Fruit fly (Drosophila melanogaster): Measurements from ENCODE around the gene COX5A.
A peak's percentile ranks its signal among the peaks of the same experiment; 100 is the strongest.

Gene COX5A

dm6 chr3R:11849378-11850249 lies 30.5 kb downstream of the COX5A start (continued):
- peak; percentile 89 for TF ChIP-seq CG13424 (tag; optimal IDR thresholded peaks at IDR 0.05)
- peak; percentile 88 for TF ChIP-seq CG18764 (GFP tag; optimal IDR thresholded peaks at IDR 0.05)
- TF ChIP-seq CG3995 (GFP tag; optimal IDR thresholded peaks at IDR 0.05): no peak
- peak; percentile 92 for TF ChIP-seq CG11504 (tag; optimal IDR thresholded peaks at IDR 0.05)
- TF ChIP-seq unc-4 (GFP tag; IDR thresholded peaks at IDR 0.05; ENCODE audit: partially characterized antibody): no peak
- TF ChIP-seq CG5245 (GFP tag; optimal IDR thresholded peaks at IDR 0.05): peak; percentile 89
- TF ChIP-seq Atf3 (GFP tag; optimal IDR thresholded peaks at IDR 0.05): peak; percentile 89
- TF ChIP-seq Side (GFP tag; optimal IDR thresholded peaks at IDR 0.05): peak; percentile 81
- peak; percentile 89 for TF ChIP-seq CG8290 (GFP tag; optimal IDR thresholded peaks at IDR 0.05)
- peak; percentile 63 to 89 for TF ChIP-seq CG8290 (tag; optimal IDR thresholded peaks at IDR 0.05)
- no peak for TF ChIP-seq Doc3 (GFP tag; IDR thresholded peaks at IDR 0.05; ENCODE audit: partially characterized antibody)
- TF ChIP-seq CG7745 (tag; optimal IDR thresholded peaks at IDR 0.05): no peak
- TF ChIP-seq CG18262 (tag; optimal IDR thresholded peaks at IDR 0.05): peak; percentile 96
- peak; percentile 93 for TF ChIP-seq Awh (GFP tag; IDR thresholded peaks at IDR 0.05)
- TF ChIP-seq caup (GFP tag; optimal IDR thresholded peaks at IDR 0.05; ENCODE audit: severe bottlenecking): peak; percentile 57
- peak; percentile 92 for TF ChIP-seq CG11093 (GFP tag; IDR thresholded peaks at IDR 0.05)
- no peak for TF ChIP-seq CG42726 (GFP tag; IDR thresholded peaks at IDR 0.05; ENCODE audit: partially characterized antibody)
- peak; percentile 92 for TF ChIP-seq CoRest (tag; optimal IDR thresholded peaks at IDR 0.05)
- no peak for TF ChIP-seq Bgb (GFP tag; IDR thresholded peaks at IDR 0.05; ENCODE audit: partially characterized antibody)
- TF ChIP-seq CG7987 (GFP tag; optimal IDR thresholded peaks at IDR 0.05): peak; percentile 68
- no peak for TF ChIP-seq Dip2 (GFP tag; IDR thresholded peaks at IDR 0.05)
- peak; percentile 70 for TF ChIP-seq CG4404 (GFP tag; IDR thresholded peaks at IDR 0.05)
- TF ChIP-seq CG1024 (GFP tag; IDR thresholded peaks at IDR 0.05): peak; percentile 93
- TF ChIP-seq CG12071 (GFP tag; optimal IDR thresholded peaks at IDR 0.05): peak; percentile 89
- peak; percentile 12 for TF ChIP-seq bigmax (GFP tag; optimal IDR thresholded peaks at IDR 0.05)
- TF ChIP-seq slou (GFP tag; optimal IDR thresholded peaks at IDR 0.05): peak; percentile 55
- peak; percentile 92 for TF ChIP-seq unpg (GFP tag; optimal IDR thresholded peaks at IDR 0.05)
- no peak for TF ChIP-seq usp (GFP tag; optimal IDR thresholded peaks at IDR 0.05)
- TF ChIP-seq CG17802 (tag; optimal IDR thresholded peaks at IDR 0.05): peak; percentile 86
- TF ChIP-seq danr (GFP tag; IDR thresholded peaks at IDR 0.05): peak; percentile 83
- TF ChIP-seq sens (GFP tag): peak; percentile 99
- TF ChIP-seq CG4820 (GFP tag; optimal IDR thresholded peaks at IDR 0.05): peak; percentile 94
- TF ChIP-seq CG17328 (GFP tag; IDR thresholded peaks at IDR 0.05): peak; percentile 94
- peak; percentile 14 for TF ChIP-seq nom (GFP tag; optimal IDR thresholded peaks at IDR 0.05)
- TF ChIP-seq CG3838 (GFP tag; optimal IDR thresholded peaks at IDR 0.05): peak; percentile 63
- peak; percentile 93 for TF ChIP-seq CG1529 (GFP tag; optimal IDR thresholded peaks at IDR 0.05)
- peak; percentile 34 for TF ChIP-seq Meics (GFP tag; optimal IDR thresholded peaks at IDR 0.05)
- peak; percentile 86 for TF ChIP-seq Hsf (GFP tag; optimal IDR thresholded peaks at IDR 0.05)
- TF ChIP-seq Myb (GFP tag; optimal IDR thresholded peaks at IDR 0.05): peak; percentile 57
- TF ChIP-seq Nf-YB (GFP tag; optimal IDR thresholded peaks at IDR 0.05): peak; percentile 65
- TF ChIP-seq seq (GFP tag; IDR thresholded peaks at IDR 0.05): peak; percentile 73
- peak; percentile 89 for TF ChIP-seq ind (GFP tag; optimal IDR thresholded peaks at IDR 0.05)
- TF ChIP-seq CG18476 (GFP tag; optimal IDR thresholded peaks at IDR 0.05): peak; percentile 83
- TF ChIP-seq zfh1 (GFP tag; IDR thresholded peaks at IDR 0.05): peak; percentile 97
- peak; percentile 33 for TF ChIP-seq sug (tag; optimal IDR thresholded peaks at IDR 0.05)
- TF ChIP-seq CG17568 (GFP tag; optimal IDR thresholded peaks at IDR 0.05): peak; percentile 75
- peak; percentile 91 for TF ChIP-seq peb (GFP tag; IDR thresholded peaks at IDR 0.05)
- peak; percentile 92 for TF ChIP-seq Ptx1 (GFP tag; IDR thresholded peaks at IDR 0.05)
- peak; percentile 90; the same call in 2 of the 3 replicates for TF ChIP-seq CG34422 (GFP tag; IDR thresholded peaks at IDR 0.05)

All from whole organism, embryonic.